Fruit fly (Drosophila melanogaster) whole organism, embryonic: ENCODE results near the gene Cyp12a4.
A peak's percentile ranks its signal among the peaks of the same experiment; 100 is the strongest.

Experiments used
- B-H2 ChIP-seq: fragments of 200-800 bp; sonication (Bioruptor generic); optimal IDR thresholded peaks from 2 replicates; lab custom pipeline; 2018; ENCODE audit warnings: missing biosample characterization, mild to moderate bottlenecking, missing genetic modification characterization
- BEAF-32 ChIP-seq: fragments of 200-800 bp; sonication (Bioruptor generic); optimal IDR thresholded peaks from 3 replicates; lab custom pipeline; 2017; ENCODE audit warnings: missing biosample characterization, missing genetic modification characterization, mild to moderate bottlenecking, moderate library complexity, missing genetic modification reagents
- Bdp1 ChIP-seq: fragments of 200-800 bp; sonication (Bioruptor generic); optimal IDR thresholded peaks from 3 replicates; lab custom pipeline; 2016; ENCODE audit warnings: missing biosample characterization, missing genetic modification characterization
- BtbVII ChIP-seq: fragments of 200-800 bp; sonication (Bioruptor generic); optimal IDR thresholded peaks from 3 replicates; lab custom pipeline; 2017; ENCODE audit warnings: missing biosample characterization, mild to moderate bottlenecking, missing genetic modification characterization
- CG10543 ChIP-seq: fragments of 200-800 bp; sonication (Bioruptor generic); optimal IDR thresholded peaks from 3 replicates; lab custom pipeline; 2017; ENCODE audit warnings: missing biosample characterization, mild to moderate bottlenecking, missing genetic modification characterization, moderate library complexity
- CG11504 ChIP-seq: fragments of 200-800 bp; sonication (Bioruptor generic); optimal IDR thresholded peaks from 3 replicates; lab custom pipeline; 2019; ENCODE audit warnings: missing biosample characterization, mild to moderate bottlenecking, missing genetic modification characterization, moderate library complexity
- CG12071 ChIP-seq: fragments of 200-800 bp; sonication (Bioruptor generic); optimal IDR thresholded peaks from 3 replicates; lab custom pipeline; 2018; ENCODE audit warnings: missing biosample characterization, mild to moderate bottlenecking, missing genetic modification characterization
- CG12299 ChIP-seq: fragments of 200-800 bp; sonication (Bioruptor generic); optimal IDR thresholded peaks from 2 replicates; lab custom pipeline; 2018; ENCODE audit warnings: missing biosample characterization, mild to moderate bottlenecking, missing genetic modification characterization
- CG12391 ChIP-seq: fragments of 200-800 bp; sonication (Bioruptor generic); optimal IDR thresholded peaks from 3 replicates; lab custom pipeline; 2018; ENCODE audit warnings: missing biosample characterization, mild to moderate bottlenecking, missing genetic modification characterization, moderate library complexity
- CG12659 ChIP-seq: fragments of 200-800 bp; sonication (Bioruptor generic); optimal IDR thresholded peaks from 3 replicates; lab custom pipeline; 2017; ENCODE audit warnings: mild to moderate bottlenecking, missing biosample characterization, missing genetic modification reagents, missing genetic modification characterization
- CG14710 ChIP-seq: fragments of 200-800 bp; sonication (Bioruptor generic); optimal IDR thresholded peaks from 3 replicates; lab custom pipeline; 2019; ENCODE audit warnings: missing biosample characterization, mild to moderate bottlenecking, missing genetic modification characterization, moderate library complexity
- CG15696 ChIP-seq: fragments of 200-800 bp; sonication (Bioruptor generic); optimal IDR thresholded peaks from 2 replicates; lab custom pipeline; 2019; ENCODE audit warnings: missing biosample characterization, mild to moderate bottlenecking, missing genetic modification characterization, moderate library complexity
- CG1603 ChIP-seq: fragments of 200-800 bp; sonication (Bioruptor generic); optimal IDR thresholded peaks from 2 replicates; lab custom pipeline; 2019; ENCODE audit warnings: missing biosample characterization, mild to moderate bottlenecking, missing genetic modification characterization, moderate library complexity
- CG17385 ChIP-seq: fragments of 200-800 bp; sonication (Bioruptor generic); optimal IDR thresholded peaks from 3 replicates; lab custom pipeline; 2018; ENCODE audit warnings: missing biosample characterization, mild to moderate bottlenecking, missing genetic modification characterization
- CG18262 ChIP-seq: fragments of 200-800 bp; optimal IDR thresholded peaks from 3 replicates; lab custom pipeline; 2019; ENCODE audit warnings: missing biosample characterization, mild to moderate bottlenecking, missing genetic modification characterization, moderate library complexity
- CG2712 ChIP-seq: fragments of 200-800 bp; optimal IDR thresholded peaks from 3 replicates; lab custom pipeline; 2019; ENCODE audit warnings: missing biosample characterization, mild to moderate bottlenecking, missing genetic modification characterization, moderate library complexity
- CG31365 ChIP-seq: fragments of 200-800 bp; sonication (Bioruptor generic); optimal IDR thresholded peaks from 2 replicates; lab custom pipeline; 2018; ENCODE audit warnings: missing biosample characterization, mild to moderate bottlenecking, missing genetic modification characterization
- CG32532 ChIP-seq: fragments of 200-800 bp; sonication (Bioruptor generic); IDR thresholded peaks from 2 replicates; pipeline ENCODE4 v1.3.6; 2022; ENCODE audit warnings: missing biosample characterization, missing genetic modification characterization
- CG3995 ChIP-seq: fragments of 200-800 bp; sonication (Bioruptor generic); optimal IDR thresholded peaks from 3 replicates; lab custom pipeline; 2016; ENCODE audit warnings: missing biosample characterization, missing genetic modification characterization
- CG42726 ChIP-seq: fragments of 200-800 bp; sonication (Bioruptor generic); IDR thresholded peaks from 2 replicates; pipeline ENCODE4 v1.3.6; 2022; ENCODE audit warnings: missing biosample characterization, missing genetic modification characterization; ENCODE audit not compliant: partially characterized antibody
- CG4360 ChIP-seq: fragments of 200-800 bp; sonication (Bioruptor generic); IDR thresholded peaks from 2 replicates; pipeline ENCODE4 v1.3.6; 2022; ENCODE audit warnings: missing biosample characterization, missing genetic modification characterization
- CG43689 ChIP-seq: fragments of 200-800 bp; sonication (Bioruptor generic); IDR thresholded peaks from 2 replicates; pipeline ENCODE4 v1.3.6; 2022; ENCODE audit warnings: missing biosample characterization, missing genetic modification characterization
- CG5180 ChIP-seq: fragments of 200-800 bp; sonication (Bioruptor generic); optimal IDR thresholded peaks from 3 replicates; lab custom pipeline; 2017; ENCODE audit warnings: missing biosample characterization, missing genetic modification characterization, mild to moderate bottlenecking, moderate library complexity, missing genetic modification reagents
- CG6765 ChIP-seq: fragments of 200-800 bp; sonication (Bioruptor generic); optimal IDR thresholded peaks from 3 replicates; lab custom pipeline; 2017; ENCODE audit warnings: missing biosample characterization, mild to moderate bottlenecking, missing genetic modification characterization
- CG7786 ChIP-seq: fragments of 200-800 bp; sonication (Bioruptor generic); optimal IDR thresholded peaks from 2 replicates; lab custom pipeline; 2016; ENCODE audit warnings: missing biosample characterization, missing genetic modification characterization
- CG9609 ChIP-seq: fragments of 200-800 bp; sonication (Bioruptor generic); optimal IDR thresholded peaks from 3 replicates; lab custom pipeline; 2016; ENCODE audit warnings: missing biosample characterization, missing genetic modification characterization
- Fer1 ChIP-seq: fragments of 200-800 bp; sonication (Bioruptor generic); optimal IDR thresholded peaks from 2 replicates; lab custom pipeline; 2017; ENCODE audit warnings: missing biosample characterization, mild to moderate bottlenecking, missing genetic modification characterization
- Hr3 ChIP-seq: fragments of 200-800 bp; sonication (Bioruptor generic); optimal IDR thresholded peaks from 3 replicates; lab custom pipeline; 2016; ENCODE audit warnings: missing biosample characterization, missing genetic modification characterization
- Hr78 ChIP-seq, 2 experiments: fragments of 200-800 bp in 1 of 2; fragments of >200 bp in 1 of 2; sonication (Bioruptor generic) in 1 of 2; optimal IDR thresholded peaks; 2 replicates each; lab custom pipeline; 2017 to 2019; ENCODE audit warnings: missing biosample characterization in 2 of 2, missing genetic modification characterization in 2 of 2, mild to moderate bottlenecking in 1 of 2, moderate library complexity in 1 of 2
- Sox102F ChIP-seq: fragments of 200-800 bp; sonication (Bioruptor generic); optimal IDR thresholded peaks from 2 replicates; lab custom pipeline; 2018; ENCODE audit warnings: missing biosample characterization, mild to moderate bottlenecking, missing genetic modification characterization, moderate library complexity
- Trl ChIP-seq, 3 experiments: fragments of >200 bp in 2 of 3; fragments of 200-800 bp in 1 of 3; sonication (Bioruptor generic) in 1 of 3; optimal IDR thresholded peaks; 2 replicates in 1 of 3; 3 replicates in 2 of 3; lab custom pipeline; 2016 to 2017; ENCODE audit warnings: missing biosample characterization in 1 of 3, missing genetic modification characterization in 1 of 3
- YL-1 ChIP-seq: fragments of 200-800 bp; sonication (Bioruptor generic); optimal IDR thresholded peaks from 3 replicates; lab custom pipeline; 2017; ENCODE audit warnings: missing biosample characterization, mild to moderate bottlenecking, missing genetic modification characterization
- ara ChIP-seq: fragments of 200-800 bp; sonication (Bioruptor generic); IDR thresholded peaks from 2 replicates; pipeline ENCODE4 v1.3.6; 2022; ENCODE audit warnings: missing biosample characterization, missing genetic modification characterization
- bsh ChIP-seq, 2 experiments: fragments of 200-800 bp; sonication (Bioruptor generic); optimal IDR thresholded peaks; 2 replicates each; lab custom pipeline; 2017 to 2018; ENCODE audit warnings: mild to moderate bottlenecking in 2 of 2, missing biosample characterization in 2 of 2, missing genetic modification characterization in 2 of 2, moderate library complexity in 1 of 2
- dimm ChIP-seq: fragments of 200-800 bp; sonication (Bioruptor generic); IDR thresholded peaks from 2 replicates; pipeline ENCODE4 v1.3.6; 2022; ENCODE audit warnings: missing biosample characterization, missing genetic modification characterization
- dmrt99B ChIP-seq: fragments of 200-800 bp; sonication (Bioruptor generic); optimal IDR thresholded peaks from 2 replicates; lab custom pipeline; 2018; ENCODE audit warnings: missing biosample characterization, mild to moderate bottlenecking, missing genetic modification characterization, moderate library complexity
- grn ChIP-seq: fragments of 200-800 bp; sonication (Bioruptor generic); optimal IDR thresholded peaks from 3 replicates; lab custom pipeline; 2017; ENCODE audit warnings: missing biosample characterization, missing genetic modification characterization
- gsb-n ChIP-seq: fragments of 200-800 bp; sonication (Bioruptor generic); optimal IDR thresholded peaks from 3 replicates; lab custom pipeline; 2018; ENCODE audit warnings: missing biosample characterization, mild to moderate bottlenecking, missing genetic modification characterization
- her ChIP-seq: fragments of 200-800 bp; sonication (Bioruptor generic); optimal IDR thresholded peaks from 2 replicates; lab custom pipeline; 2016; ENCODE audit warnings: missing biosample characterization, missing genetic modification characterization
- klu ChIP-seq: fragments of 200-800 bp; sonication (Bioruptor generic); IDR thresholded peaks from 2 replicates; pipeline ENCODE4 v1.3.6; 2022; ENCODE audit warnings: missing biosample characterization, missing genetic modification characterization
- maf-S ChIP-seq: fragments of 200-800 bp; sonication (Bioruptor generic); optimal IDR thresholded peaks from 2 replicates; lab custom pipeline; 2016; ENCODE audit warnings: missing biosample characterization, missing genetic modification characterization
- mirr ChIP-seq: fragments of 200-800 bp; sonication (Bioruptor generic); optimal IDR thresholded peaks from 3 replicates; lab custom pipeline; 2018; ENCODE audit warnings: missing biosample characterization, mild to moderate bottlenecking, missing genetic modification characterization
- pros ChIP-seq: fragments of 200-800 bp; sonication (Bioruptor generic); optimal IDR thresholded peaks from 3 replicates; lab custom pipeline; 2019; ENCODE audit warnings: missing biosample characterization, mild to moderate bottlenecking, missing genetic modification characterization, moderate library complexity
- pzg ChIP-seq: fragments of 200-800 bp; sonication (Bioruptor generic); optimal IDR thresholded peaks from 3 replicates; lab custom pipeline; 2018; ENCODE audit warnings: missing biosample characterization, mild to moderate bottlenecking, missing genetic modification characterization, moderate library complexity
- ranshi ChIP-seq: fragments of 200-800 bp; sonication (Bioruptor generic); IDR thresholded peaks from 2 replicates; pipeline ENCODE4 v1.3.6; 2022; ENCODE audit warnings: missing biosample characterization, missing genetic modification characterization
- sd ChIP-seq: fragments of 200-800 bp; sonication (Bioruptor generic); optimal IDR thresholded peaks from 3 replicates; lab custom pipeline; 2018; ENCODE audit warnings: missing biosample characterization, mild to moderate bottlenecking, missing genetic modification characterization, moderate library complexity
- slbo ChIP-seq: fragments of 200-800 bp; sonication (Bioruptor generic); IDR thresholded peaks from 2 replicates; pipeline ENCODE4 v1.3.6; 2022; ENCODE audit warnings: missing biosample characterization, missing genetic modification characterization
- tgo ChIP-seq: fragments of 200-800 bp; sonication (Bioruptor generic); IDR thresholded peaks from 3 replicates; pipeline ENCODE4 v1.3.6; 2022; ENCODE audit warnings: missing biosample characterization, missing genetic modification characterization
- wek ChIP-seq: fragments of 200-800 bp; sonication (Bioruptor generic); optimal IDR thresholded peaks from 3 replicates; lab custom pipeline; 2018; ENCODE audit warnings: missing biosample characterization, mild to moderate bottlenecking, missing genetic modification characterization, moderate library complexity

The Cyp12a4 gene

DNA sequence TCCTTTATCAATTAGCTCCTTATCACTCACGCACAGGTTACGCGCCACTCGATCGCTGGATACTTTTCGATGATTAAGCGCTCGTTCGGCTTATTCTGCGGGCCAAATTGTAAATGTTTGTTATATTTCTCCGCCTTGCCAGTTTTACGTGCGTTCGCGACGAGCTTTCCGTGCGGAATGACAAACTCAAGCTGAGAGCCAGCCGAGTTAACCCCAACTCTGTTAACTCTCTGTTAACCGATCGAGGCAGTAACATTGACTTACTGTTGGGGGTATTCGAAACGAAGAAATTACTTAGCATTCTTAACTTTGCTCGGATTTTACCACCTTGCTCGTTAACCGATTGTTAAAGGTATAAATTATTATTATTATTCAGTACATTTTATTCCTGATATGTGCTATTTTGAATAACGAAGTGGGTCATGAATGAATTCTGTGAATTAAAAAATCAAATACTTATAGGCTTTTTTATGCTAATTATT lies 18.6 kb downstream of the Cyp12a4 start, which contains the start of gene CG5835 (continued):
- TF ChIP-seq gsb-n (no peak), tgo (GFP tag; lab: Robert Waterston, UW) (no peak), CG2712 (tag; lab: Kevin White, UChicago) (peak; percentile 37), CG1603 (peak; percentile 5), her (peak; percentile 8), CG18262 (tag; lab: Kevin White, UChicago) (peak; percentile 18), maf-S (GFP tag; lab: Kevin White, UChicago) (no peak), ranshi (GFP tag; lab: Robert Waterston, UW) (peak; percentile 36; the same call in 1 of the 2 replicates), slbo (GFP tag; lab: Robert Waterston, UW) (peak; percentile 50), BEAF-32 (GFP tag; lab: Kevin White, UChicago) (peak; percentile 7), CG10543 (GFP tag; lab: Kevin White, UChicago) (peak; percentile 53), pzg (peak; percentile 11), CG15696 (tag; lab: Kevin White, UChicago) (no peak), CG7786 (GFP tag; lab: Kevin White, UChicago) (peak; percentile 16), Bdp1 (GFP tag; lab: Kevin White, UChicago) (no peak), dimm (GFP tag; lab: Robert Waterston, UW) (no peak), CG32532 (peak; percentile 47; the same call in 1 of the 2 replicates), CG14710 (tag; lab: Kevin White, UChicago) (peak; percentile 1), BtbVII (GFP tag; lab: Kevin White, UChicago) (peak; percentile 38), sd (tag; lab: Kevin White, UChicago) (peak; percentile 53), CG9609 (no peak), CG12659 (GFP tag; lab: Kevin White, UChicago) (peak; percentile 54), CG43689 (peak; percentile 13; the same call in 1 of the 2 replicates), dmrt99B (tag; lab: Kevin White, UChicago) (peak; percentile 22), CG6765 (GFP tag; lab: Kevin White, UChicago) (peak; percentile 17), CG12391 (tag; lab: Kevin White, UChicago) (peak; percentile 29), CG17385 (peak; percentile 15), pros (no peak), wek (GFP tag; lab: Kevin White, UChicago) (peak; percentile 96), CG42726 (GFP tag; lab: Robert Waterston, UW) (no peak; the same call in 1 of the 2 replicates), Hr78 (GFP tag; optimal IDR thresholded peaks at IDR 0.05; lab: Kevin White, UChicago) (peak in 1 of 2 experiments; percentile 41), bsh (GFP tag; optimal IDR thresholded peaks at IDR 0.05; lab: Kevin White, UChicago) (peak; percentile 11 to 29), klu (GFP tag; lab: Robert Waterston, UW) (no peak), Sox102F (peak; percentile 39), mirr (GFP tag; lab: Kevin White, UChicago) (peak; percentile 81), CG3995 (peak; percentile 81), CG12071 (peak; percentile 20), ara (GFP tag; lab: Robert Waterston, UW) (no peak), Trl (optimal IDR thresholded peaks at IDR 0.05; lab: Kevin White, UChicago) (peak in 1 of 2 experiments; percentile 4), Trl (GFP tag; optimal IDR thresholded peaks at IDR 0.05; lab: Kevin White, UChicago) (no peak), CG11504 (tag; lab: Kevin White, UChicago) (peak; percentile 12), grn (peak; percentile 15), Fer1 (GFP tag; lab: Kevin White, UChicago) (peak; percentile 50), CG4360 (GFP tag; lab: Robert Waterston, UW) (no peak), CG5180 (GFP tag; lab: Kevin White, UChicago) (peak; percentile 25), CG12299 (tag; lab: Kevin White, UChicago) (peak; percentile 28), YL-1 (GFP tag; lab: Kevin White, UChicago) (no peak), B-H2 (GFP tag; lab: Kevin White, UChicago) (peak; percentile 12), CG31365 (peak; percentile 19), Hr3 (GFP tag; lab: Kevin White, UChicago) (no peak)
